Worm (Caenorhabditis elegans) whole organism, L3 larva: ENCODE data around the gene Y53F4B.23.

Source experiments
- ceh-28 ChIP-seq: fragments of 150-350 bp; optimal IDR thresholded peaks from 2 replicates; lab custom pipeline; 2014; ENCODE audit warnings: missing biosample characterization, missing genetic modification reagents, missing genetic modification characterization
- daf-12 ChIP-seq: fragments of 150-350 bp; optimal IDR thresholded peaks from 2 replicates; lab custom pipeline; 2014; ENCODE audit warnings: missing biosample characterization, missing genetic modification reagents, missing genetic modification characterization
- elt-2 ChIP-seq: sonication (generic microtip); optimal IDR thresholded peaks from 2 replicates; lab custom pipeline; 2016; ENCODE audit warnings: missing genetic modification reagents, mild to moderate bottlenecking, missing genetic modification characterization, missing compliant biosample characterization
- eor-1 ChIP-seq, 2 experiments: fragments of 150-350 bp; optimal IDR thresholded peaks; 2 replicates each; lab custom pipeline; 2014 to 2018; ENCODE audit warnings: missing biosample characterization in 2 of 2, missing genetic modification characterization in 2 of 2
- fkh-2 ChIP-seq: fragments of 150-350 bp; optimal IDR thresholded peaks from 2 replicates; lab custom pipeline; 2014; ENCODE audit warnings: missing biosample characterization, missing genetic modification reagents, missing genetic modification characterization
- nhr-237 ChIP-seq: fragments of 150-350 bp; optimal IDR thresholded peaks from 2 replicates; lab custom pipeline; 2014; ENCODE audit warnings: missing biosample characterization, missing genetic modification characterization
- nhr-43 ChIP-seq: sonication (generic microtip); optimal IDR thresholded peaks from 2 replicates; lab custom pipeline; 2016; ENCODE audit warnings: mild to moderate bottlenecking, missing genetic modification characterization, missing compliant biosample characterization; ENCODE audit not compliant: poor library complexity, severe bottlenecking
- nhr-67 ChIP-seq: fragments of 150-350 bp; optimal IDR thresholded peaks from 2 replicates; lab custom pipeline; 2014; ENCODE audit warnings: missing biosample characterization, missing genetic modification characterization
- nhr-76 ChIP-seq: fragments of 150-350 bp; sonication (generic microtip); optimal IDR thresholded peaks from 5 replicates; lab custom pipeline; 2014; ENCODE audit warnings: missing biosample characterization, missing genetic modification characterization
- pha-4 ChIP-seq: fragments of 150-350 bp; optimal IDR thresholded peaks from 2 replicates; lab custom pipeline; 2014; ENCODE audit warnings: missing biosample characterization, missing genetic modification reagents, missing genetic modification characterization
- snpc-4 ChIP-seq: fragments of 150-350 bp; optimal IDR thresholded peaks from 2 replicates; lab custom pipeline; 2014; ENCODE audit warnings: missing biosample characterization, missing genetic modification characterization
- unc-39 ChIP-seq: sonication (generic microtip); optimal IDR thresholded peaks from 4 replicates; lab custom pipeline; 2017; ENCODE audit warnings: missing biosample characterization, missing genetic modification characterization
- ztf-4 ChIP-seq: fragments of 150-350 bp; optimal IDR thresholded peaks from 2 replicates; lab custom pipeline; 2014; ENCODE audit warnings: missing biosample characterization, missing genetic modification characterization

Y53F4B.23 gene

DNA sequence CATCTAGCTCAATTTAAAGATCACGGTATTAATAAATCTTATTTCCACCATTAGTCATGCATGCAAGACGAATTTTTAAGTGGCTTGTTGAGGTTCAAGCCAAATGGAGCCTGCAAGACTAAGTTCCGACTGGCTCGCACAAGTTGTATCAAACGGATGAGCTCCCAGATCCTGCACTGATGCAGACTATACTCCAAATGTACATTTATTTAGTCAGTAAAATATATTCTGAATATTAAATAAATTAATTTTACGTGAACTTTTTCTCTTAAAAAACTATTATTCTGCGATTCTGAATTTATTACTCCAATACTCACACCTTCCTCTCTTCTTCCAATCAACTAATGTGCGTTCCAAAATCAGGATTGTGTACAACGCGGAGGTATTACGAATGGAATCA is 51.3 kb downstream of the Y53F4B.23 start, which contains the start of gene Y53F4B.36:
Gene Y53F4B.36 (plus strand): TSS at position 301 of the 400 bp plus-strand sequence.
- TF ChIP-seq fkh-2 (tag; lab: Kevin White, UChicago), result no peak
- no peak for TF ChIP-seq elt-2
- TF ChIP-seq ztf-4, result no peak
- TF ChIP-seq pha-4, result no peak
- TF ChIP-seq nhr-43 (tag; lab: Kevin White, UChicago), result no peak
- TF ChIP-seq nhr-237 (tag; lab: Kevin White, UChicago), result no peak
- no peak for TF ChIP-seq nhr-76
- TF ChIP-seq nhr-67 (tag; lab: Kevin White, UChicago), result no peak
- TF ChIP-seq unc-39 (tag; lab: Kevin White, UChicago), result no peak
- no peak for TF ChIP-seq eor-1 (tag; optimal IDR thresholded peaks at IDR 0.05; lab: Kevin White, UChicago)
- TF ChIP-seq daf-12 (tag; lab: Kevin White, UChicago), result no peak
- no peak for TF ChIP-seq snpc-4 (tag; lab: Kevin White, UChicago)
- TF ChIP-seq ceh-28, result no peak
